Fruit fly (Drosophila melanogaster): ENCODE measurements around the gene Toll-9.

Toll-9 gene

dm6 chr3L:20395257-20395909 lies 28.9 kb upstream of the Toll-9 start (continued):
- TF ChIP-seq dpn (GFP tag; optimal IDR thresholded peaks at IDR 0.05) (peak; percentile 37 to 49), CG9609 (GFP tag; optimal IDR thresholded peaks at IDR 0.05) (no peak), Chrac-16 (GFP tag; optimal IDR thresholded peaks at IDR 0.05) (peak; percentile 37), ATbp (GFP tag; optimal IDR thresholded peaks at IDR 0.05) (no peak), TFAM (GFP tag; optimal IDR thresholded peaks at IDR 0.05) (no peak), run (tag; optimal IDR thresholded peaks at IDR 0.05) (no peak), CG5953 (GFP tag; IDR thresholded peaks at IDR 0.05) (0 out of 2 replicates have a peak, but pooled peaks have one; percentile 20), phol (tag; optimal IDR thresholded peaks at IDR 0.05) (peak; percentile 9), CG30431 (GFP tag; optimal IDR thresholded peaks at IDR 0.05) (no peak), mld (GFP tag; IDR thresholded peaks at IDR 0.05; ENCODE audit: partially characterized antibody) (no peak), CG8290 (GFP tag; optimal IDR thresholded peaks at IDR 0.05) (no peak), CG8290 (tag; optimal IDR thresholded peaks at IDR 0.05) (peak in 1 of 2 experiments; percentile 76), hb (GFP tag; IDR thresholded peaks at IDR 0.05; ENCODE audit: partially characterized antibody) (no peak), bcd (GFP tag; optimal IDR thresholded peaks at IDR 0.05) (peak; percentile 53), ase (GFP tag; IDR thresholded peaks at IDR 0.05) (no peak), CG15696 (tag; optimal IDR thresholded peaks at IDR 0.05) (no peak), tio (GFP tag; optimal IDR thresholded peaks at IDR 0.05) (peak; percentile 24), CG18619 (GFP tag; optimal IDR thresholded peaks at IDR 0.05) (peak; percentile 14), Adf1 (GFP tag; IDR thresholded peaks at IDR 0.05) (peak; percentile 55), CG3065 (GFP tag; optimal IDR thresholded peaks at IDR 0.05) (no peak), kni (GFP tag; optimal IDR thresholded peaks at IDR 0.05) (no peak), Myb (GFP tag; optimal IDR thresholded peaks at IDR 0.05) (no peak), gcm (GFP tag; optimal IDR thresholded peaks at IDR 0.05) (no peak), CG2202 (tag; optimal IDR thresholded peaks at IDR 0.05) (no peak), Dref (GFP tag; IDR thresholded peaks at IDR 0.05) (0 out of 2 replicates have a peak, but pooled peaks have one; percentile 15), Blimp-1 (GFP tag; optimal IDR thresholded peaks at IDR 0.05) (no peak), z (GFP tag; IDR thresholded peaks at IDR 0.05) (no peak), CG13894 (tag; optimal IDR thresholded peaks at IDR 0.05) (peak; percentile 100), CG18476 (GFP tag; optimal IDR thresholded peaks at IDR 0.05) (peak; percentile 31), Nf-YC (tag; optimal IDR thresholded peaks at IDR 0.05) (peak; percentile 33), MTF-1 (GFP tag; optimal IDR thresholded peaks at IDR 0.05; ENCODE audit: borderline replicate concordance) (no peak), da (GFP tag; optimal IDR thresholded peaks at IDR 0.05) (no peak), CG4424 (GFP tag; optimal IDR thresholded peaks at IDR 0.05) (no peak), CG10654 (GFP tag; optimal IDR thresholded peaks at IDR 0.05) (no peak), CG12155 (GFP tag; optimal IDR thresholded peaks at IDR 0.05) (peak; percentile 60), CG12391 (tag; optimal IDR thresholded peaks at IDR 0.05) (peak; percentile 38), CG3281 (GFP tag; optimal IDR thresholded peaks at IDR 0.05) (peak; percentile 62), Bdp1 (GFP tag; optimal IDR thresholded peaks at IDR 0.05) (no peak), bsh (GFP tag; optimal IDR thresholded peaks at IDR 0.05) (no peak), Antp (GFP tag; optimal IDR thresholded peaks at IDR 0.05) (peak; percentile 13), H2.0 (GFP tag; IDR thresholded peaks at IDR 0.05) (no peak), CG4404 (GFP tag; IDR thresholded peaks at IDR 0.05) (no peak), HLHmδ (GFP tag; optimal IDR thresholded peaks at IDR 0.05) (no peak), Dip2 (GFP tag; IDR thresholded peaks at IDR 0.05) (no peak), cas (GFP tag; IDR thresholded peaks at IDR 0.05) (no peak), CG14860 (GFP tag; IDR thresholded peaks at IDR 0.05; ENCODE audit: partially characterized antibody) (no peak), Mad (GFP tag; optimal IDR thresholded peaks at IDR 0.05) (no peak), CG6689 (GFP tag; IDR thresholded peaks at IDR 0.05) (0 out of 2 replicates have a peak, but pooled peaks have one; percentile 34), CG10543 (GFP tag; optimal IDR thresholded peaks at IDR 0.05) (peak; percentile 90), CkIIα-i1 (GFP tag; IDR thresholded peaks at IDR 0.05) (no peak)

Data from whole organism, embryonic.